Worm (Caenorhabditis elegans) whole organism, L3 larva: ENCODE data around the gene T21E8.7.

Experiments
- ama-1 ChIP-seq: fragments of 150-350 bp; optimal IDR thresholded peaks from 2 replicates; lab custom pipeline; 2018
- egl-27 ChIP-seq: sonication (generic microtip); optimal IDR thresholded peaks from 4 replicates; lab custom pipeline; 2017; ENCODE audit warnings: missing biosample characterization, missing genetic modification reagents, missing genetic modification characterization
- elt-1 ChIP-seq: fragments of 150-350 bp; optimal IDR thresholded peaks from 2 replicates; lab custom pipeline; 2014; ENCODE audit warnings: missing biosample characterization, missing genetic modification characterization
- fos-1 ChIP-seq: fragments of 150-350 bp; optimal IDR thresholded peaks from 2 replicates; lab custom pipeline; 2014; ENCODE audit warnings: missing biosample characterization, missing genetic modification characterization
- nhr-11 ChIP-seq: fragments of 150-350 bp; optimal IDR thresholded peaks from 2 replicates; lab custom pipeline; 2014; ENCODE audit warnings: missing biosample characterization, missing genetic modification characterization
- nhr-12 ChIP-seq: fragments of 150-350 bp; optimal IDR thresholded peaks from 2 replicates; lab custom pipeline; 2014; ENCODE audit warnings: missing biosample characterization, missing genetic modification characterization
- nhr-25 ChIP-seq: sonication (generic microtip); optimal IDR thresholded peaks from 2 replicates; lab custom pipeline; 2017; ENCODE audit warnings: missing biosample characterization, missing genetic modification characterization
- nhr-28 ChIP-seq: fragments of 150-350 bp; optimal IDR thresholded peaks from 2 replicates; lab custom pipeline; 2014; ENCODE audit warnings: missing biosample characterization, missing genetic modification characterization
- nhr-76 ChIP-seq: fragments of 150-350 bp; sonication (generic microtip); optimal IDR thresholded peaks from 5 replicates; lab custom pipeline; 2014; ENCODE audit warnings: missing biosample characterization, missing genetic modification characterization
- nhr-77 ChIP-seq: fragments of 150-350 bp; optimal IDR thresholded peaks from 2 replicates; lab custom pipeline; 2014; ENCODE audit warnings: missing biosample characterization, missing genetic modification characterization
- unc-62 ChIP-seq: fragments of 150-350 bp; sonication (generic microtip); optimal IDR thresholded peaks from 4 replicates; lab custom pipeline; 2014; ENCODE audit warnings: missing biosample characterization, missing genetic modification reagents, missing genetic modification characterization
- ztf-11 ChIP-seq: fragments of 150-350 bp; optimal IDR thresholded peaks from 2 replicates; lab custom pipeline; 2014; ENCODE audit warnings: missing biosample characterization, missing genetic modification characterization
- ztf-4 ChIP-seq: fragments of 150-350 bp; optimal IDR thresholded peaks from 2 replicates; lab custom pipeline; 2014; ENCODE audit warnings: missing biosample characterization, missing genetic modification characterization

- no peak for TF ChIP-seq fos-1 (tag; lab: Kevin White, UChicago)
- no peak for TF ChIP-seq unc-62 (GFP tag; lab: Kevin White, UChicago)
- TF ChIP-seq nhr-12 (tag; lab: Kevin White, UChicago), result no peak
- no peak for TF ChIP-seq ztf-11 (tag; lab: Kevin White, UChicago)
- TF ChIP-seq nhr-76 (tag; lab: Kevin White, UChicago), result no peak
- no peak for TF ChIP-seq elt-1 (tag; lab: Kevin White, UChicago)
- TF ChIP-seq ama-1 (lab: Kevin White, UChicago), result no peak
- TF ChIP-seq nhr-77 (tag; lab: Kevin White, UChicago), result no peak
- TF ChIP-seq egl-27 (tag; lab: Kevin White, UChicago), result no peak
- no peak for TF ChIP-seq nhr-28 (tag; lab: Kevin White, UChicago)
- TF ChIP-seq nhr-11 (tag; lab: Kevin White, UChicago), result no peak
- TF ChIP-seq ztf-4 (tag; lab: Kevin White, UChicago), result no peak
- TF ChIP-seq nhr-25 (tag; lab: Kevin White, UChicago), result peak; percentile 67
These were observed 16.9 kb downstream of the T21E8.7 start, which contains the start of gene suca-1 for ce11 chrX:10900079-10900724.
